Worm (Caenorhabditis elegans): ENCODE data around the gene gon-4.

ce11 chrIV:10188505-10188904, 9.1 kb upstream of the gon-4 start:
- TF ChIP-seq ztf-23 (GFP tag; IDR thresholded peaks at IDR 0.05) = no peak
- TF ChIP-seq klf-2 (GFP tag; conservative IDR thresholded peaks at IDR 0.05) = no peak
- TF ChIP-seq cog-1 (tag; optimal IDR thresholded peaks at IDR 0.05) = no peak
